Worm (Caenorhabditis elegans) whole organism, L4/young adult: ENCODE results near the gene F45G2.9.

Source experiments
- dao-5 ChIP-seq: sonication (generic microtip); optimal IDR thresholded peaks from 2 replicates; lab custom pipeline; 2016; ENCODE audit warnings: missing genotype, missing genetic modification characterization, moderate library complexity, missing compliant biosample characterization
- him-1 ChIP-seq: sonication (generic microtip); optimal IDR thresholded peaks from 2 replicates; lab custom pipeline; 2016; ENCODE audit warnings: missing genotype, missing genetic modification reagents, missing genetic modification characterization, missing compliant biosample characterization

DNA sequence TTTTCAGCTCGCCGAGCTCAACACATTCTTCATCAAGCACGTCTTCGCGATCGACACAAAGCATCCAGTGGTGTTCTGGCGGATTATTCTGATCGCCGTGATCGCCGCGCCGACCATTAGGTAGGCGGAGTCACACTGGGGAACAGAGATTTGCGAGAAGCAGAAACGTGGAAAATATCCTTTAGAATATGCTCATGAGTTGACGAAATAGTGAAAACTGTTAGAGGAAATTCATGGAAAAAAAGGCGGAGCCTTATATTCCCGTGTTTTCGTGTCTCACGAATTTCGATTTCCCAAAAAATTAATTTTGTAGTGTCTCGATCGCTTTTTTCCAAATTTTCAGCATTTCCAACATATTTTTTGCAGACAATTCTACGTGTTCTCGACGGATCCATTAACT is 37.7 kb upstream of the F45G2.9 start:
- TF ChIP-seq him-1 (tag; lab: Kevin White, UChicago): no peak
- no peak for TF ChIP-seq dao-5
